Fruit fly (Drosophila melanogaster) whole organism, embryonic: ENCODE data around the gene Rab39.

Experiments
- Ada2b ChIP-seq: fragments of 200-800 bp; sonication (Bioruptor generic); IDR thresholded peaks from 2 replicates; pipeline ENCODE4 v1.3.6; 2022; ENCODE audit warnings: missing biosample characterization, missing genetic modification characterization
- CG1024 ChIP-seq: fragments of 200-800 bp; sonication (Bioruptor generic); IDR thresholded peaks from 2 replicates; pipeline ENCODE4 v1.3.6; 2022; ENCODE audit warnings: missing biosample characterization, missing genetic modification characterization
- CG11085 ChIP-seq: fragments of 200-800 bp; sonication (Bioruptor generic); IDR thresholded peaks from 2 replicates; pipeline ENCODE4 v1.3.6; 2022; ENCODE audit warnings: missing biosample characterization, missing genetic modification characterization
- CG11560 ChIP-seq: fragments of 200-800 bp; sonication (Bioruptor generic); IDR thresholded peaks from 3 replicates; pipeline ENCODE4 v1.3.6; 2022; ENCODE audit warnings: missing biosample characterization, missing genetic modification characterization
- CG11696 ChIP-seq: fragments of 200-800 bp; sonication (Bioruptor generic); IDR thresholded peaks from 2 replicates; pipeline ENCODE4 v1.3.6; 2022; ENCODE audit warnings: missing biosample characterization, missing genetic modification characterization
- CG12236 ChIP-seq: fragments of 200-800 bp; sonication (Bioruptor generic); optimal IDR thresholded peaks from 2 replicates; lab custom pipeline; 2016; ENCODE audit warnings: missing biosample characterization, missing genetic modification characterization
- CG14965 ChIP-seq: fragments of 200-800 bp; sonication (Bioruptor generic); optimal IDR thresholded peaks from 2 replicates; lab custom pipeline; 2016; ENCODE audit warnings: missing biosample characterization, missing genetic modification characterization, borderline replicate concordance
- CG15269 ChIP-seq: fragments of 200-800 bp; sonication (Bioruptor generic); optimal IDR thresholded peaks from 2 replicates; lab custom pipeline; 2018; ENCODE audit warnings: missing biosample characterization, mild to moderate bottlenecking, missing genetic modification characterization, moderate library complexity
- CG15479 ChIP-seq: fragments of 200-800 bp; sonication (Bioruptor generic); optimal IDR thresholded peaks from 3 replicates; lab custom pipeline; 2019; ENCODE audit warnings: missing biosample characterization, mild to moderate bottlenecking, missing genetic modification characterization, moderate library complexity
- CG16779 ChIP-seq: fragments of 200-800 bp; sonication (Bioruptor generic); IDR thresholded peaks from 2 replicates; pipeline ENCODE4 v1.3.6; 2022; ENCODE audit warnings: missing biosample characterization, missing genetic modification characterization
- CG16813 ChIP-seq: fragments of 200-800 bp; sonication (Bioruptor generic); IDR thresholded peaks from 3 replicates; pipeline ENCODE4 v1.3.6; 2022; ENCODE audit warnings: missing biosample characterization, missing genetic modification characterization; ENCODE audit not compliant: partially characterized antibody
- CG2120 ChIP-seq: fragments of 200-800 bp; sonication (Bioruptor generic); optimal IDR thresholded peaks from 3 replicates; lab custom pipeline; 2016; ENCODE audit warnings: missing biosample characterization, missing genetic modification characterization
- CG4404 ChIP-seq: fragments of 200-800 bp; sonication (Bioruptor generic); IDR thresholded peaks from 2 replicates; pipeline ENCODE4 v1.3.6; 2022; ENCODE audit warnings: missing biosample characterization, missing genetic modification characterization
- CG6683 ChIP-seq: fragments of 200-800 bp; sonication (Bioruptor generic); optimal IDR thresholded peaks from 2 replicates; lab custom pipeline; 2017; ENCODE audit warnings: missing biosample characterization, mild to moderate bottlenecking, missing genetic modification characterization, missing genetic modification reagents
- CG6791 ChIP-seq: fragments of 200-800 bp; sonication (Bioruptor generic); IDR thresholded peaks from 3 replicates; pipeline ENCODE4 v1.3.6; 2022; ENCODE audit warnings: missing biosample characterization, missing genetic modification characterization; ENCODE audit not compliant: partially characterized antibody
- CG9437 ChIP-seq: fragments of 200-800 bp; sonication (Bioruptor generic); optimal IDR thresholded peaks from 2 replicates; lab custom pipeline; 2018; ENCODE audit warnings: missing biosample characterization, mild to moderate bottlenecking, missing genetic modification characterization
- CG9876 ChIP-seq: fragments of 200-800 bp; sonication (Bioruptor generic); optimal IDR thresholded peaks from 2 replicates; lab custom pipeline; 2016; ENCODE audit warnings: missing biosample characterization, missing genetic modification characterization
- CrebB ChIP-seq: fragments of 200-800 bp; sonication (Bioruptor generic); optimal IDR thresholded peaks from 3 replicates; lab custom pipeline; 2018; ENCODE audit warnings: missing biosample characterization, mild to moderate bottlenecking, missing genetic modification characterization
- Elba2 ChIP-seq: fragments of 200-800 bp; sonication (Bioruptor generic); optimal IDR thresholded peaks from 3 replicates; lab custom pipeline; 2016; ENCODE audit warnings: missing biosample characterization, missing genetic modification characterization
- Hr39 ChIP-seq: fragments of >200 bp; optimal IDR thresholded peaks from 2 replicates; lab custom pipeline; 2017
- Lpt ChIP-seq: fragments of >200 bp; optimal IDR thresholded peaks from 2 replicates; lab custom pipeline; 2018; ENCODE audit warnings: missing biosample characterization, missing genetic modification characterization
- Meics ChIP-seq: fragments of 200-800 bp; sonication (Bioruptor generic); optimal IDR thresholded peaks from 2 replicates; lab custom pipeline; 2017; ENCODE audit warnings: missing biosample characterization, mild to moderate bottlenecking, missing genetic modification characterization
- Nf-YC ChIP-seq: fragments of 200-800 bp; optimal IDR thresholded peaks from 3 replicates; lab custom pipeline; 2019; ENCODE audit warnings: missing biosample characterization, mild to moderate bottlenecking, missing genetic modification characterization, moderate library complexity
- Poxn ChIP-seq: fragments of 200-800 bp; sonication (Bioruptor generic); IDR thresholded peaks from 2 replicates; pipeline ENCODE4 v1.3.6; 2022; ENCODE audit warnings: missing biosample characterization, missing genetic modification characterization
- abd-A ChIP-seq: fragments of 200-800 bp; sonication (Bioruptor generic); optimal IDR thresholded peaks from 3 replicates; lab custom pipeline; 2019; ENCODE audit warnings: missing biosample characterization, mild to moderate bottlenecking, missing genetic modification characterization, moderate library complexity
- aop ChIP-seq: fragments of 200-800 bp; sonication (Bioruptor generic); IDR thresholded peaks from 2 replicates; pipeline ENCODE4 v1.3.6; 2022; ENCODE audit warnings: missing biosample characterization, missing genetic modification characterization
- bsh ChIP-seq, 2 experiments: fragments of 200-800 bp; sonication (Bioruptor generic); optimal IDR thresholded peaks; 2 replicates each; lab custom pipeline; 2017 to 2018; ENCODE audit warnings: mild to moderate bottlenecking in 2 of 2, missing biosample characterization in 2 of 2, missing genetic modification characterization in 2 of 2, moderate library complexity in 1 of 2
- cad ChIP-seq: fragments of >200 bp; optimal IDR thresholded peaks from 2 replicates; lab custom pipeline; 2017; ENCODE audit warnings: missing biosample characterization, missing genetic modification characterization
- cas ChIP-seq: fragments of 200-800 bp; sonication (Bioruptor generic); IDR thresholded peaks from 2 replicates; pipeline ENCODE4 v1.3.6; 2022; ENCODE audit warnings: missing biosample characterization, missing genetic modification characterization
- cg ChIP-seq: fragments of 200-800 bp; sonication (Bioruptor generic); optimal IDR thresholded peaks from 3 replicates; lab custom pipeline; 2019; ENCODE audit warnings: missing biosample characterization, mild to moderate bottlenecking, missing genetic modification characterization, moderate library complexity
- dm ChIP-seq: fragments of 200-800 bp; sonication (Bioruptor generic); optimal IDR thresholded peaks from 3 replicates; lab custom pipeline; 2016; ENCODE audit warnings: missing biosample characterization, missing genetic modification characterization
- dysf ChIP-seq: fragments of 200-800 bp; sonication (Bioruptor generic); IDR thresholded peaks from 3 replicates; pipeline ENCODE4 v1.3.6; 2022; ENCODE audit warnings: missing biosample characterization, missing genetic modification characterization
- ems ChIP-seq: fragments of 200-800 bp; sonication (Bioruptor generic); optimal IDR thresholded peaks from 3 replicates; lab custom pipeline; 2016; ENCODE audit warnings: missing biosample characterization, missing genetic modification characterization
- fd3F ChIP-seq: fragments of 200-800 bp; sonication (Bioruptor generic); optimal IDR thresholded peaks from 2 replicates; lab custom pipeline; 2018; ENCODE audit warnings: missing biosample characterization, mild to moderate bottlenecking, missing genetic modification characterization, moderate library complexity
- gfzf ChIP-seq: fragments of 200-800 bp; sonication (Bioruptor generic); optimal IDR thresholded peaks from 2 replicates; lab custom pipeline; 2016; ENCODE audit warnings: missing biosample characterization, mild to moderate bottlenecking, missing genetic modification characterization, moderate library complexity
- gsb ChIP-seq: fragments of 200-800 bp; sonication (Bioruptor generic); IDR thresholded peaks from 2 replicates; pipeline ENCODE4 v1.3.6; 2022; ENCODE audit warnings: missing biosample characterization, missing genetic modification characterization
- ken ChIP-seq: fragments of 200-800 bp; sonication (Bioruptor generic); IDR thresholded peaks from 3 replicates; pipeline ENCODE4 v1.3.6; 2022; ENCODE audit warnings: missing biosample characterization, missing genetic modification characterization
- lab ChIP-seq: fragments of 200-800 bp; sonication (Bioruptor generic); optimal IDR thresholded peaks from 3 replicates; lab custom pipeline; 2017; ENCODE audit warnings: missing biosample characterization, missing genetic modification characterization, mild to moderate bottlenecking, moderate library complexity, missing genetic modification reagents
- mam ChIP-seq: fragments of 200-800 bp; sonication (Bioruptor generic); optimal IDR thresholded peaks from 3 replicates; lab custom pipeline; 2016; ENCODE audit warnings: missing biosample characterization, missing genetic modification characterization
- nerfin-2 ChIP-seq: fragments of 200-800 bp; sonication (Bioruptor generic); IDR thresholded peaks from 2 replicates; pipeline ENCODE4 v1.3.6; 2022; ENCODE audit warnings: missing biosample characterization, missing genetic modification characterization; ENCODE audit not compliant: partially characterized antibody
- odd ChIP-seq: fragments of 200-800 bp; sonication (Bioruptor generic); optimal IDR thresholded peaks from 2 replicates; lab custom pipeline; 2017; ENCODE audit warnings: missing biosample characterization, mild to moderate bottlenecking, missing genetic modification characterization
- ranshi ChIP-seq: fragments of 200-800 bp; sonication (Bioruptor generic); IDR thresholded peaks from 2 replicates; pipeline ENCODE4 v1.3.6; 2022; ENCODE audit warnings: missing biosample characterization, missing genetic modification characterization
- sim ChIP-seq: fragments of 200-800 bp; sonication (Bioruptor generic); IDR thresholded peaks from 2 replicates; pipeline ENCODE4 v1.3.6; 2022; ENCODE audit warnings: missing biosample characterization, missing genetic modification characterization
- stwl ChIP-seq: fragments of 200-800 bp; sonication (Bioruptor generic); optimal IDR thresholded peaks from 3 replicates; lab custom pipeline; 2018; ENCODE audit warnings: missing biosample characterization, mild to moderate bottlenecking, missing genetic modification characterization, moderate library complexity
- tgo ChIP-seq: fragments of 200-800 bp; sonication (Bioruptor generic); IDR thresholded peaks from 3 replicates; pipeline ENCODE4 v1.3.6; 2022; ENCODE audit warnings: missing biosample characterization, missing genetic modification characterization
- ttk ChIP-seq: fragments of 200-800 bp; sonication (Bioruptor generic); IDR thresholded peaks from 2 replicates; pipeline ENCODE4 v2.1.2; 2022; ENCODE audit warnings: missing biosample characterization, missing genetic modification characterization
- vnd ChIP-seq: fragments of 200-800 bp; sonication (Bioruptor generic); IDR thresholded peaks from 3 replicates; pipeline ENCODE4 v1.3.6; 2022; ENCODE audit warnings: missing biosample characterization, missing genetic modification characterization; ENCODE audit not compliant: partially characterized antibody
- wek ChIP-seq: fragments of 200-800 bp; sonication (Bioruptor generic); optimal IDR thresholded peaks from 3 replicates; lab custom pipeline; 2018; ENCODE audit warnings: missing biosample characterization, mild to moderate bottlenecking, missing genetic modification characterization, moderate library complexity
- zfh2 ChIP-seq: fragments of 200-800 bp; sonication (Bioruptor generic); optimal IDR thresholded peaks from 2 replicates; lab custom pipeline; 2016; ENCODE audit warnings: missing biosample characterization, missing genetic modification characterization

Rab39 gene

dm6 chrX:7734131-7734930 lies at the start of gene Rab39, which contains the start of gene Pdp (continued):
- TF ChIP-seq CG15269 (tag; lab: Kevin White, UChicago), result peak; percentile 77
- TF ChIP-seq CG16813 (GFP tag; lab: Robert Waterston, UW), result peak; percentile 96
- peak; percentile 76 for TF ChIP-seq Ada2b (GFP tag; lab: Robert Waterston, UW)
- peak; percentile 9 for TF ChIP-seq gfzf
- TF ChIP-seq cad (GFP tag; lab: Kevin White, UChicago), result no peak
- TF ChIP-seq Meics, result peak; percentile 74
- no peak for TF ChIP-seq CG15479 (GFP tag; lab: Kevin White, UChicago)
- peak; percentile 70 for TF ChIP-seq fd3F (GFP tag; lab: Kevin White, UChicago)
- no peak for TF ChIP-seq CG16779 (GFP tag; lab: Robert Waterston, UW)
- peak; percentile 95 for TF ChIP-seq CG11560 (tag; lab: Robert Waterston, UW)
- TF ChIP-seq cas (GFP tag; lab: Robert Waterston, UW), result peak; percentile 58
- TF ChIP-seq wek (GFP tag; lab: Kevin White, UChicago), result no peak
- TF ChIP-seq nerfin-2, result peak; percentile 76
- TF ChIP-seq CG6683 (GFP tag; lab: Kevin White, UChicago), result no peak
- TF ChIP-seq CG2120, result peak; percentile 87
- TF ChIP-seq CG9437 (GFP tag; lab: Kevin White, UChicago), result peak; percentile 89
- peak; percentile 21; the same call in 1 of the 2 replicates for TF ChIP-seq sim (GFP tag; lab: Robert Waterston, UW)
- peak; percentile 49 for TF ChIP-seq CG9876 (GFP tag; lab: Kevin White, UChicago)
- TF ChIP-seq bsh (GFP tag; optimal IDR thresholded peaks at IDR 0.05; lab: Kevin White, UChicago), result peak in 1 of 2 experiments; percentile 65
- 0 out of 2 replicates have a peak, but pooled peaks have one; percentile 19 for TF ChIP-seq aop (GFP tag; lab: Robert Waterston, UW)
- TF ChIP-seq CG11085 (GFP tag; lab: Robert Waterston, UW), result peak; percentile 65
- no peak for TF ChIP-seq odd (GFP tag; lab: Kevin White, UChicago)
- TF ChIP-seq Nf-YC, result peak; percentile 81
- peak; percentile 52 for TF ChIP-seq cg (GFP tag; lab: Kevin White, UChicago)
- TF ChIP-seq Elba2 (GFP tag; lab: Kevin White, UChicago), result peak; percentile 13
- peak; percentile 83 for TF ChIP-seq tgo (GFP tag; lab: Robert Waterston, UW)
- no peak for TF ChIP-seq abd-A (tag; lab: Kevin White, UChicago)
- peak; percentile 82 for TF ChIP-seq CG4404 (GFP tag; lab: Robert Waterston, UW)
- no peak for TF ChIP-seq Lpt (GFP tag; lab: Kevin White, UChicago)
- no peak for TF ChIP-seq CG12236 (GFP tag; lab: Kevin White, UChicago)
- TF ChIP-seq gsb, result peak; percentile 7; the same call in 1 of the 2 replicates
- TF ChIP-seq CrebB (tag; lab: Kevin White, UChicago), result peak; percentile 32
- peak; percentile 49 for TF ChIP-seq stwl (tag; lab: Kevin White, UChicago)
- TF ChIP-seq dm (GFP tag; lab: Kevin White, UChicago), result peak; percentile 42
- TF ChIP-seq ttk, result peak; percentile 63
- peak; percentile 81 for TF ChIP-seq lab
- peak; percentile 94 for TF ChIP-seq vnd (GFP tag; lab: Robert Waterston, UW)
- peak; percentile 78 for TF ChIP-seq zfh2 (GFP tag; lab: Kevin White, UChicago)
- TF ChIP-seq dysf (GFP tag; lab: Robert Waterston, UW), result peak; percentile 83
- peak; percentile 21; the same call in 1 of the 2 replicates for TF ChIP-seq CG1024 (GFP tag; lab: Robert Waterston, UW)
- peak; percentile 72; the same call in 1 of the 2 replicates for TF ChIP-seq ranshi (GFP tag; lab: Robert Waterston, UW)
- peak; percentile 78 for TF ChIP-seq ems
- peak; percentile 19; the same call in 1 of the 2 replicates for TF ChIP-seq Poxn (GFP tag; lab: Robert Waterston, UW)
- TF ChIP-seq mam (GFP tag; lab: Kevin White, UChicago), result peak; percentile 85
- TF ChIP-seq CG11696 (GFP tag; lab: Robert Waterston, UW), result peak; percentile 32; the same call in 1 of the 2 replicates
- no peak for TF ChIP-seq Hr39 (lab: Kevin White, UChicago)
- TF ChIP-seq CG6791, result peak; percentile 85; the same call in 1 of the 3 replicates
- TF ChIP-seq ken (GFP tag; lab: Robert Waterston, UW), result peak; percentile 75; the same call in 2 of the 3 replicates
- no peak for TF ChIP-seq CG14965 (GFP tag; lab: Kevin White, UChicago)
